Fruit fly (Drosophila melanogaster): ENCODE results near the gene pns.

The pns gene

dm6 chr3L:1515820-1516540 is 21.0 kb upstream of the pns start (continued):
- TF ChIP-seq dmrt11E (tag; optimal IDR thresholded peaks at IDR 0.05) (peak; percentile 78), zfh2 (GFP tag; optimal IDR thresholded peaks at IDR 0.05) (peak; percentile 59), hbn (GFP tag; IDR thresholded peaks at IDR 0.05; ENCODE audit: partially characterized antibody) (no peak), Atf6 (GFP tag; IDR thresholded peaks at IDR 0.05) (0 out of 2 replicates have a peak, but pooled peaks have one; percentile 24), CG16813 (GFP tag; IDR thresholded peaks at IDR 0.05; ENCODE audit: partially characterized antibody) (no peak), Mrtf (GFP tag; IDR thresholded peaks at IDR 0.05) (peak; percentile 46; the same call in 1 of the 3 replicates), tio (GFP tag; optimal IDR thresholded peaks at IDR 0.05) (peak; percentile 66), B-H1 (GFP tag; IDR thresholded peaks at IDR 0.05) (peak; percentile 35; the same call in 2 of the 3 replicates), croc (GFP tag; conservative IDR thresholded peaks at IDR 0.05) (peak; percentile 76), CG12942 (GFP tag; optimal IDR thresholded peaks at IDR 0.05) (peak; percentile 62), NFAT (GFP tag; IDR thresholded peaks at IDR 0.05) (0 out of 2 replicates have a peak, but pooled peaks have one; percentile 8), az2 (GFP tag; optimal IDR thresholded peaks at IDR 0.05) (peak; percentile 78), kni (GFP tag; optimal IDR thresholded peaks at IDR 0.05) (peak; percentile 84), CG31388 (GFP tag; optimal IDR thresholded peaks at IDR 0.05) (peak; percentile 32), Ada2b (GFP tag; IDR thresholded peaks at IDR 0.05) (peak; percentile 66), CG10959 (GFP tag; IDR thresholded peaks at IDR 0.05) (peak; percentile 40; the same call in 1 of the 2 replicates), CG17802 (tag; optimal IDR thresholded peaks at IDR 0.05) (peak; percentile 28), Doc2 (GFP tag; IDR thresholded peaks at IDR 0.05) (no peak), ERR (GFP tag; optimal IDR thresholded peaks at IDR 0.05) (no peak), CG11398 (GFP tag; optimal IDR thresholded peaks at IDR 0.05) (peak; percentile 76), CG17568 (GFP tag; optimal IDR thresholded peaks at IDR 0.05) (peak; percentile 32), Sry-β (GFP tag; optimal IDR thresholded peaks at IDR 0.05) (no peak), eyg (GFP tag; optimal IDR thresholded peaks at IDR 0.05) (peak; percentile 7), odd (GFP tag; optimal IDR thresholded peaks at IDR 0.05) (peak; percentile 62), Hr3 (GFP tag; optimal IDR thresholded peaks at IDR 0.05) (peak; percentile 65), ind (GFP tag; optimal IDR thresholded peaks at IDR 0.05) (peak; percentile 78), CG3838 (GFP tag; optimal IDR thresholded peaks at IDR 0.05) (peak; percentile 10), seq (GFP tag; IDR thresholded peaks at IDR 0.05) (0 out of 2 replicates have a peak, but pooled peaks have one; percentile 45), D (optimal IDR thresholded peaks at IDR 0.05) (no peak), D (GFP tag; optimal IDR thresholded peaks at IDR 0.05) (peak; percentile 80), E2f1 (GFP tag; IDR thresholded peaks at IDR 0.05) (0 out of 2 replicates have a peak, but pooled peaks have one; percentile 25), CG11085 (GFP tag; IDR thresholded peaks at IDR 0.05) (no peak), sim (GFP tag; IDR thresholded peaks at IDR 0.05) (0 out of 2 replicates have a peak, but pooled peaks have one; percentile 6), dati (GFP tag; IDR thresholded peaks at IDR 0.05) (no peak), zen (tag; optimal IDR thresholded peaks at IDR 0.05) (peak; percentile 16), CG1529 (GFP tag; optimal IDR thresholded peaks at IDR 0.05) (peak; percentile 78), CG10274 (GFP tag; optimal IDR thresholded peaks at IDR 0.05) (peak; percentile 49), Lpt (GFP tag; optimal IDR thresholded peaks at IDR 0.05) (no peak), caup (GFP tag; optimal IDR thresholded peaks at IDR 0.05; ENCODE audit: severe bottlenecking) (peak; percentile 54), lbe (GFP tag; optimal IDR thresholded peaks at IDR 0.05) (no peak), insv (GFP tag; optimal IDR thresholded peaks at IDR 0.05) (peak in 1 of 2 experiments; percentile 24), CG3065 (GFP tag; optimal IDR thresholded peaks at IDR 0.05) (no peak), D19B (GFP tag; optimal IDR thresholded peaks at IDR 0.05) (no peak), CG33213 (GFP tag; optimal IDR thresholded peaks at IDR 0.05) (peak; percentile 48), wdn (GFP tag; IDR thresholded peaks at IDR 0.05) (no peak), fu2 (GFP tag; optimal IDR thresholded peaks at IDR 0.05) (peak; percentile 24), CG10565 (GFP tag; optimal IDR thresholded peaks at IDR 0.05) (no peak), br (optimal IDR thresholded peaks at IDR 0.05) (no peak), CG13775 (GFP tag; optimal IDR thresholded peaks at IDR 0.05) (peak; percentile 56), ems (GFP tag; optimal IDR thresholded peaks at IDR 0.05) (no peak)

Data from whole organism, embryonic.